Fruit fly (Drosophila melanogaster) whole organism, embryonic: ENCODE results near the gene TyrRS.

Experiments
- B-H2 ChIP-seq: fragments of 200-800 bp; sonication (Bioruptor generic); optimal IDR thresholded peaks from 2 replicates; lab custom pipeline; 2018; ENCODE audit warnings: missing biosample characterization, mild to moderate bottlenecking, missing genetic modification characterization
- CG10565 ChIP-seq: fragments of 200-800 bp; sonication (Bioruptor generic); optimal IDR thresholded peaks from 3 replicates; lab custom pipeline; 2016; ENCODE audit warnings: missing biosample characterization, mild to moderate bottlenecking, missing genetic modification characterization
- CG10979 ChIP-seq: fragments of 200-800 bp; sonication (Bioruptor generic); optimal IDR thresholded peaks from 2 replicates; lab custom pipeline; 2018; ENCODE audit warnings: missing biosample characterization, mild to moderate bottlenecking, missing genetic modification characterization, moderate library complexity
- CG11398 ChIP-seq: fragments of 200-800 bp; sonication (Bioruptor generic); optimal IDR thresholded peaks from 2 replicates; lab custom pipeline; 2016; ENCODE audit warnings: missing biosample characterization, missing genetic modification characterization
- CG11696 ChIP-seq: fragments of 200-800 bp; sonication (Bioruptor generic); IDR thresholded peaks from 2 replicates; pipeline ENCODE4 v1.3.6; 2022; ENCODE audit warnings: missing biosample characterization, missing genetic modification characterization
- CG16863 ChIP-seq: fragments of 200-800 bp; sonication (Bioruptor generic); optimal IDR thresholded peaks from 3 replicates; lab custom pipeline; 2016; ENCODE audit warnings: missing biosample characterization, missing genetic modification characterization
- CG17361 ChIP-seq: fragments of 200-800 bp; sonication (Bioruptor generic); IDR thresholded peaks from 3 replicates; pipeline ENCODE4 v1.3.6; 2022; ENCODE audit warnings: missing biosample characterization, missing genetic modification characterization
- CG17829 ChIP-seq: fragments of 200-800 bp; optimal IDR thresholded peaks from 2 replicates; lab custom pipeline; 2019; ENCODE audit warnings: missing biosample characterization, mild to moderate bottlenecking, missing genetic modification characterization, moderate library complexity
- CG2202 ChIP-seq: fragments of 200-800 bp; sonication (Bioruptor generic); optimal IDR thresholded peaks from 2 replicates; lab custom pipeline; 2018; ENCODE audit warnings: missing biosample characterization, mild to moderate bottlenecking, missing genetic modification characterization
- CG30431 ChIP-seq: fragments of 200-800 bp; sonication (Bioruptor generic); optimal IDR thresholded peaks from 2 replicates; lab custom pipeline; 2017; ENCODE audit warnings: missing biosample characterization, missing genetic modification characterization
- CG31388 ChIP-seq: fragments of 200-800 bp; sonication (Bioruptor generic); optimal IDR thresholded peaks from 2 replicates; lab custom pipeline; 2016; ENCODE audit warnings: missing biosample characterization, missing genetic modification characterization
- CG33213 ChIP-seq: fragments of 200-800 bp; sonication (Bioruptor generic); optimal IDR thresholded peaks from 3 replicates; lab custom pipeline; 2016; ENCODE audit warnings: missing biosample characterization, missing genetic modification characterization
- CG34422 ChIP-seq: fragments of 200-800 bp; sonication (Bioruptor generic); IDR thresholded peaks from 3 replicates; pipeline ENCODE4 v1.3.6; 2022; ENCODE audit warnings: missing biosample characterization, missing genetic modification characterization
- CG4360 ChIP-seq: fragments of 200-800 bp; sonication (Bioruptor generic); IDR thresholded peaks from 2 replicates; pipeline ENCODE4 v1.3.6; 2022; ENCODE audit warnings: missing biosample characterization, missing genetic modification characterization
- CG5180 ChIP-seq: fragments of 200-800 bp; sonication (Bioruptor generic); optimal IDR thresholded peaks from 3 replicates; lab custom pipeline; 2017; ENCODE audit warnings: missing biosample characterization, missing genetic modification characterization, mild to moderate bottlenecking, moderate library complexity, missing genetic modification reagents
- CG5953 ChIP-seq: fragments of 200-800 bp; sonication (Bioruptor generic); IDR thresholded peaks from 2 replicates; pipeline ENCODE4 v1.3.6; 2022; ENCODE audit warnings: missing biosample characterization, missing genetic modification characterization
- CG6175 ChIP-seq: fragments of 200-800 bp; sonication (Bioruptor generic); IDR thresholded peaks from 3 replicates; pipeline ENCODE4 v1.3.6; 2022; ENCODE audit warnings: missing biosample characterization, missing genetic modification characterization
- CG6689 ChIP-seq: fragments of 200-800 bp; sonication (Bioruptor generic); IDR thresholded peaks from 2 replicates; pipeline ENCODE4 v1.3.6; 2022; ENCODE audit warnings: missing biosample characterization, missing genetic modification characterization
- Dp ChIP-seq: fragments of 200-800 bp; sonication (Bioruptor generic); optimal IDR thresholded peaks from 2 replicates; lab custom pipeline; 2018; ENCODE audit warnings: missing biosample characterization, mild to moderate bottlenecking, missing genetic modification characterization, moderate library complexity
- Fer1 ChIP-seq: fragments of 200-800 bp; sonication (Bioruptor generic); optimal IDR thresholded peaks from 2 replicates; lab custom pipeline; 2017; ENCODE audit warnings: missing biosample characterization, mild to moderate bottlenecking, missing genetic modification characterization
- HLH3B ChIP-seq: fragments of 200-800 bp; sonication (Bioruptor generic); IDR thresholded peaks from 2 replicates; pipeline ENCODE4 v1.3.6; 2022; ENCODE audit warnings: missing biosample characterization, missing genetic modification characterization
- MBD-R2 ChIP-seq: fragments of 200-800 bp; sonication (Bioruptor generic); IDR thresholded peaks from 2 replicates; pipeline ENCODE4 v1.3.6; 2022; ENCODE audit warnings: missing biosample characterization, missing genetic modification characterization
- NK7.1 ChIP-seq: fragments of 200-800 bp; sonication (Bioruptor generic); optimal IDR thresholded peaks from 3 replicates; lab custom pipeline; 2016; ENCODE audit warnings: missing biosample characterization, missing genetic modification characterization
- Nf-YC ChIP-seq: fragments of 200-800 bp; optimal IDR thresholded peaks from 3 replicates; lab custom pipeline; 2019; ENCODE audit warnings: missing biosample characterization, mild to moderate bottlenecking, missing genetic modification characterization, moderate library complexity
- Sin3A ChIP-seq: fragments of >200 bp; optimal IDR thresholded peaks from 2 replicates; lab custom pipeline; 2018
- Vsx1 ChIP-seq: fragments of 200-800 bp; sonication (Bioruptor generic); optimal IDR thresholded peaks from 2 replicates; lab custom pipeline; 2017; ENCODE audit warnings: missing biosample characterization, mild to moderate bottlenecking, missing genetic modification characterization, missing genetic modification reagents
- bab2 ChIP-seq: fragments of 200-800 bp; sonication (Bioruptor generic); optimal IDR thresholded peaks from 2 replicates; lab custom pipeline; 2016; ENCODE audit warnings: missing biosample characterization, missing genetic modification characterization
- bsh ChIP-seq, 2 experiments: fragments of 200-800 bp; sonication (Bioruptor generic); optimal IDR thresholded peaks; 2 replicates each; lab custom pipeline; 2017 to 2018; ENCODE audit warnings: mild to moderate bottlenecking in 2 of 2, missing biosample characterization in 2 of 2, missing genetic modification characterization in 2 of 2, moderate library complexity in 1 of 2
- chif ChIP-seq, 2 experiments: fragments of 200-800 bp; sonication (Bioruptor generic); optimal IDR thresholded peaks; 3 replicates each; lab custom pipeline; 2016; ENCODE audit warnings: missing biosample characterization in 2 of 2, missing genetic modification characterization in 2 of 2
- cwo ChIP-seq: fragments of 200-800 bp; sonication (Bioruptor generic); optimal IDR thresholded peaks from 3 replicates; lab custom pipeline; 2017; ENCODE audit warnings: missing biosample characterization, missing genetic modification characterization, mild to moderate bottlenecking, moderate library complexity, missing genetic modification reagents
- da ChIP-seq: fragments of 200-800 bp; sonication (Bioruptor generic); optimal IDR thresholded peaks from 2 replicates; lab custom pipeline; 2016; ENCODE audit warnings: missing biosample characterization, missing genetic modification characterization
- en ChIP-seq: fragments of 200-800 bp; sonication (Bioruptor generic); optimal IDR thresholded peaks from 2 replicates; lab custom pipeline; 2016; ENCODE audit warnings: missing biosample characterization, missing genetic modification characterization
- hkb ChIP-seq, 2 experiments: fragments of 200-800 bp in 1 of 2; fragments of >200 bp in 1 of 2; sonication (Bioruptor generic) in 1 of 2; IDR thresholded peaks in 1 of 2; optimal IDR thresholded peaks in 1 of 2; 2 replicates each; pipeline versions ENCODE4 v1.3.6 to Lab custom; 2017 to 2022; ENCODE audit warnings: missing biosample characterization in 1 of 2, missing genetic modification characterization in 1 of 2
- ind ChIP-seq: fragments of 200-800 bp; sonication (Bioruptor generic); optimal IDR thresholded peaks from 3 replicates; lab custom pipeline; 2016; ENCODE audit warnings: missing biosample characterization, missing genetic modification characterization
- jing ChIP-seq: fragments of 200-800 bp; sonication (Bioruptor generic); optimal IDR thresholded peaks from 2 replicates; lab custom pipeline; 2018; ENCODE audit warnings: missing biosample characterization, mild to moderate bottlenecking, missing genetic modification characterization
- kni ChIP-seq: fragments of 200-800 bp; sonication (Bioruptor generic); optimal IDR thresholded peaks from 3 replicates; lab custom pipeline; 2017; ENCODE audit warnings: mild to moderate bottlenecking, missing biosample characterization, missing genetic modification reagents, missing genetic modification characterization
- lab ChIP-seq: fragments of 200-800 bp; sonication (Bioruptor generic); optimal IDR thresholded peaks from 3 replicates; lab custom pipeline; 2017; ENCODE audit warnings: missing biosample characterization, missing genetic modification characterization, mild to moderate bottlenecking, moderate library complexity, missing genetic modification reagents
- nerfin-2 ChIP-seq: fragments of 200-800 bp; sonication (Bioruptor generic); IDR thresholded peaks from 2 replicates; pipeline ENCODE4 v1.3.6; 2022; ENCODE audit warnings: missing biosample characterization, missing genetic modification characterization; ENCODE audit not compliant: partially characterized antibody
- otp ChIP-seq: fragments of 200-800 bp; sonication (Bioruptor generic); IDR thresholded peaks from 3 replicates; pipeline ENCODE4, ENCODE4 v1.3.6; 2022; ENCODE audit warnings: missing biosample characterization, missing genetic modification characterization
- peb ChIP-seq: fragments of 200-800 bp; sonication (Bioruptor generic); IDR thresholded peaks from 2 replicates; pipeline ENCODE4 v1.3.6; 2022; ENCODE audit warnings: missing biosample characterization, missing genetic modification characterization
- pfk ChIP-seq: fragments of 200-800 bp; sonication (Bioruptor generic); optimal IDR thresholded peaks from 2 replicates; lab custom pipeline; 2018; ENCODE audit warnings: missing biosample characterization, mild to moderate bottlenecking, missing genetic modification characterization, moderate library complexity
- pnt ChIP-seq: fragments of 200-800 bp; sonication (Bioruptor generic); optimal IDR thresholded peaks from 3 replicates; lab custom pipeline; 2016; ENCODE audit warnings: missing biosample characterization, missing genetic modification characterization
- prd ChIP-seq, 3 experiments: fragments of >200 bp in 2 of 3; fragments of 200-800 bp in 1 of 3; sonication (Bioruptor generic) in 1 of 3; optimal IDR thresholded peaks in 2 of 3; IDR thresholded peaks in 1 of 3; 2 replicates in 2 of 3; 3 replicates in 1 of 3; pipeline versions ENCODE4 v1.3.6 to Lab custom; 2017 to 2022; ENCODE audit warnings: missing biosample characterization in 1 of 3, missing genetic modification characterization in 1 of 3
- sim ChIP-seq: fragments of 200-800 bp; sonication (Bioruptor generic); IDR thresholded peaks from 2 replicates; pipeline ENCODE4 v1.3.6; 2022; ENCODE audit warnings: missing biosample characterization, missing genetic modification characterization
- sr ChIP-seq: fragments of 200-800 bp; sonication (Bioruptor generic); IDR thresholded peaks from 3 replicates; pipeline ENCODE4 v1.3.6; 2022; ENCODE audit warnings: missing biosample characterization, missing genetic modification characterization
- ttk ChIP-seq: fragments of 200-800 bp; sonication (Bioruptor generic); IDR thresholded peaks from 2 replicates; pipeline ENCODE4 v2.1.2; 2022; ENCODE audit warnings: missing biosample characterization, missing genetic modification characterization
- tup ChIP-seq: fragments of 200-800 bp; sonication (Bioruptor generic); optimal IDR thresholded peaks from 2 replicates; lab custom pipeline; 2016; ENCODE audit warnings: missing biosample characterization, mild to moderate bottlenecking, missing genetic modification characterization, moderate library complexity
- tx ChIP-seq: fragments of 200-800 bp; sonication (Bioruptor generic); optimal IDR thresholded peaks from 2 replicates; lab custom pipeline; 2016; ENCODE audit warnings: missing biosample characterization, missing genetic modification characterization
- zfh1 ChIP-seq: fragments of 200-800 bp; sonication (Bioruptor generic); IDR thresholded peaks from 3 replicates; pipeline ENCODE4 v1.3.6; 2022; ENCODE audit warnings: missing biosample characterization, missing genetic modification characterization

Gene TyrRS

DNA sequence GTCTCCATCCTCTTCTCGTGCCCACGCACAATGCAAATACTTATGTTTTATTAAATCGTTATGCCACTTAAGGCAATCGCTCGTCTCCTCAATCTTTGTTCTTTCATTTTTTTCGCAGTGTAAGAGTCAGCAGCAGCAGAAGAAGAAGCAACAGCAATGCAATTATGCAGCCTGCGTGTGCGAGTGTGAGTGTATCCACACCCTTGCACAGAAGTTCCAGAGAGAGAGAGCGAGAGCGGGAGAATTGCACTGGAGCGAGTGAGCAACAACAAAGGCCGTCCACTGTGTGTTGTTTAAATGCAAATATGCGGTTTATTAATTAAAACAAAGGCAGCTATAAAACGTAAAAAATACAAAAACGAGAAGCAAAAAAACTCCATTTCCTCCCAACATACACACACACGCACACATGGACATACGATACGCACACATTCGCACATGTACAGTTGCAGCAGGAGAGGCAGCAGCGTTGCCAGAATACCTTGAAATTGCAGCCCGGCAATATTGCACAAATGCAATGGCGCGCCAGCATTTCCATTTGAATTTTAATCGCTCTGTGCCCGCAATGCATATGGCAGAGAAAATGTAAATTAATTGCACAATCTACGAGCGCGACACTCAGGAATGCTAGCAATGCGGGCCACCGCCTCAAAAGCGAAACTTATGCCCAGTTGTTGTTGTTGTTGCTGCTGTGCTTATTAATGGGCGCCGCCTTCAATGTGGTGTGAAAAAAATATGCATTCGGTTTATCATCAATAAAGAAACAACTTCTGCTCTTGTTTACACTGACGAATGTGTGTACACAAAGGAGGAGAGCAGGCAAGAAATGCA lies 10.3 kb downstream of the TyrRS start (continued):
- TF ChIP-seq Fer1 (GFP tag; lab: Kevin White, UChicago), result no peak
- no peak for TF ChIP-seq CG31388 (GFP tag; lab: Kevin White, UChicago)
- peak; percentile 75 for TF ChIP-seq CG2202 (tag; lab: Kevin White, UChicago)
- peak; percentile 46 for TF ChIP-seq CG5180 (GFP tag; lab: Kevin White, UChicago)
- no peak for TF ChIP-seq B-H2 (GFP tag; lab: Kevin White, UChicago)
- no peak for TF ChIP-seq CG5953
- peak; percentile 48 for TF ChIP-seq CG33213
- TF ChIP-seq sim (GFP tag; lab: Robert Waterston, UW), result peak; percentile 69
- no peak for TF ChIP-seq sr (GFP tag; lab: Robert Waterston, UW)
- no peak for TF ChIP-seq CG6175 (GFP tag; lab: Robert Waterston, UW)
- TF ChIP-seq jing (GFP tag; lab: Kevin White, UChicago), result no peak
- TF ChIP-seq CG6689, result no peak
- TF ChIP-seq tup (GFP tag; lab: Kevin White, UChicago), result peak; percentile 17
- no peak; the same call in 2 of the 3 replicates for TF ChIP-seq CG17361 (GFP tag; lab: Robert Waterston, UW)
- no peak for TF ChIP-seq Nf-YC (tag; lab: Kevin White, UChicago)
- peak; percentile 52 for TF ChIP-seq Vsx1
- no peak for TF ChIP-seq ttk (GFP tag; lab: Robert Waterston, UW)
- peak; percentile 46 for TF ChIP-seq CG11398 (GFP tag; lab: Kevin White, UChicago)
- TF ChIP-seq CG11696 (GFP tag; lab: Robert Waterston, UW), result no peak
- TF ChIP-seq MBD-R2 (GFP tag; lab: Robert Waterston, UW), result no peak
- TF ChIP-seq pnt (GFP tag; lab: Kevin White, UChicago), result peak; percentile 37
- peak; percentile 69; the same call in 2 of the 3 replicates for TF ChIP-seq otp (GFP tag; lab: Robert Waterston, UW)
- no peak for TF ChIP-seq HLH3B
- no peak for TF ChIP-seq Sin3A
- peak; percentile 75; the same call in 2 of the 3 replicates for TF ChIP-seq zfh1 (GFP tag; lab: Robert Waterston, UW)
- TF ChIP-seq da, result peak; percentile 32
- no peak for TF ChIP-seq cwo (GFP tag; lab: Kevin White, UChicago)
- TF ChIP-seq hkb (optimal IDR thresholded peaks at IDR 0.05; lab: Kevin White, UChicago), result no peak
- no peak for TF ChIP-seq hkb (GFP tag; IDR thresholded peaks at IDR 0.05; lab: Robert Waterston, UW)
- no peak for TF ChIP-seq CG34422
- TF ChIP-seq ind, result no peak
- TF ChIP-seq bsh (GFP tag; optimal IDR thresholded peaks at IDR 0.05; lab: Kevin White, UChicago), result peak; percentile 32 to 61
- TF ChIP-seq tx (GFP tag; lab: Kevin White, UChicago), result no peak
- TF ChIP-seq CG4360 (GFP tag; lab: Robert Waterston, UW), result peak; percentile 89
- TF ChIP-seq chif (GFP tag; optimal IDR thresholded peaks at IDR 0.05; lab: Kevin White, UChicago), result peak; percentile 29 to 62
- peak; percentile 4 for TF ChIP-seq CG16863
- TF ChIP-seq peb (GFP tag; lab: Robert Waterston, UW), result 0 out of 2 replicates have a peak, but pooled peaks have one; percentile 19
- TF ChIP-seq CG10565 (GFP tag; lab: Kevin White, UChicago), result no peak
- peak; percentile 22 for TF ChIP-seq CG10979 (tag; lab: Kevin White, UChicago)
- peak; percentile 94 for TF ChIP-seq kni (GFP tag; lab: Kevin White, UChicago)
- no peak for TF ChIP-seq nerfin-2 (GFP tag; lab: Robert Waterston, UW)
- peak; percentile 55 for TF ChIP-seq bab2
- TF ChIP-seq pfk (GFP tag; lab: Kevin White, UChicago), result peak; percentile 48
- TF ChIP-seq lab (GFP tag; lab: Kevin White, UChicago), result no peak
- TF ChIP-seq CG30431 (GFP tag; lab: Kevin White, UChicago), result peak; percentile 17
- no peak for TF ChIP-seq prd (optimal IDR thresholded peaks at IDR 0.05; lab: Kevin White, UChicago)
- TF ChIP-seq prd (GFP tag; IDR thresholded peaks at IDR 0.05; lab: Robert Waterston, UW), result peak; percentile 63
- TF ChIP-seq en, result no peak
- peak; percentile 57 for TF ChIP-seq Dp (GFP tag; lab: Kevin White, UChicago)
- peak; percentile 43 for TF ChIP-seq NK7.1
- peak; percentile 31 for TF ChIP-seq CG17829 (tag; lab: Kevin White, UChicago)
